Worm (Caenorhabditis elegans): Measurements from ENCODE around the gene F23A7.4.

ce11 chrX:16244764-16245244 is 32.4 kb downstream of the F23A7.4 start, which contains the start of gene W10G6.1:
- no peak for TF ChIP-seq nhr-90 (tag; optimal IDR thresholded peaks at IDR 0.05)
- no peak for TF ChIP-seq snpc-4 (GFP tag; optimal IDR thresholded peaks at IDR 0.05)
- no peak for TF ChIP-seq snpc-4 (tag; optimal IDR thresholded peaks at IDR 0.05)
- no peak for TF ChIP-seq sea-2 (GFP tag; IDR thresholded peaks at IDR 0.05)
- no peak for TF ChIP-seq ceh-100 (GFP tag; IDR thresholded peaks at IDR 0.05)
- no peak for TF ChIP-seq bed-2 (GFP tag; IDR thresholded peaks at IDR 0.05)

All from whole organism, young adult.